Fruit fly (Drosophila melanogaster) whole organism, embryonic: ENCODE data around the gene Mgat4a.

Experiments used
- Bgb ChIP-seq: fragments of 200-800 bp; sonication (Bioruptor generic); IDR thresholded peaks from 2 replicates; pipeline ENCODE4 v1.3.6; 2022; ENCODE audit warnings: missing biosample characterization, missing genetic modification characterization; ENCODE audit not compliant: partially characterized antibody
- CG11093 ChIP-seq: fragments of 200-800 bp; sonication (Bioruptor generic); IDR thresholded peaks from 3 replicates; pipeline ENCODE4 v1.3.6; 2022; ENCODE audit warnings: missing biosample characterization, missing genetic modification characterization
- CG11504 ChIP-seq: fragments of 200-800 bp; sonication (Bioruptor generic); optimal IDR thresholded peaks from 3 replicates; lab custom pipeline; 2019; ENCODE audit warnings: missing biosample characterization, mild to moderate bottlenecking, missing genetic modification characterization, moderate library complexity
- CG14050 ChIP-seq: fragments of 200-800 bp; sonication (Bioruptor generic); IDR thresholded peaks from 3 replicates; pipeline ENCODE4 v1.3.6; 2022; ENCODE audit warnings: missing biosample characterization, missing genetic modification characterization
- CG14965 ChIP-seq: fragments of 200-800 bp; sonication (Bioruptor generic); optimal IDR thresholded peaks from 2 replicates; lab custom pipeline; 2016; ENCODE audit warnings: missing biosample characterization, missing genetic modification characterization, borderline replicate concordance
- CG1529 ChIP-seq: fragments of 200-800 bp; sonication (Bioruptor generic); optimal IDR thresholded peaks from 3 replicates; lab custom pipeline; 2018; ENCODE audit warnings: missing biosample characterization, missing genetic modification characterization
- CG15696 ChIP-seq: fragments of 200-800 bp; sonication (Bioruptor generic); optimal IDR thresholded peaks from 2 replicates; lab custom pipeline; 2019; ENCODE audit warnings: missing biosample characterization, mild to moderate bottlenecking, missing genetic modification characterization, moderate library complexity
- CG16815 ChIP-seq: fragments of 200-800 bp; sonication (Bioruptor generic); optimal IDR thresholded peaks from 3 replicates; lab custom pipeline; 2017; ENCODE audit warnings: missing biosample characterization, mild to moderate bottlenecking, missing genetic modification characterization
- CG1792 ChIP-seq: fragments of 200-800 bp; sonication (Bioruptor generic); optimal IDR thresholded peaks from 2 replicates; lab custom pipeline; 2016; ENCODE audit warnings: missing biosample characterization, missing genetic modification characterization
- CG31365 ChIP-seq: fragments of 200-800 bp; sonication (Bioruptor generic); optimal IDR thresholded peaks from 2 replicates; lab custom pipeline; 2018; ENCODE audit warnings: missing biosample characterization, mild to moderate bottlenecking, missing genetic modification characterization
- CG3163 ChIP-seq: fragments of 200-800 bp; sonication (Bioruptor generic); optimal IDR thresholded peaks from 3 replicates; lab custom pipeline; 2016; ENCODE audit warnings: missing biosample characterization, missing genetic modification characterization
- CG3838 ChIP-seq: fragments of 200-800 bp; sonication (Bioruptor generic); optimal IDR thresholded peaks from 3 replicates; lab custom pipeline; 2016; ENCODE audit warnings: missing biosample characterization, missing genetic modification characterization
- CG42726 ChIP-seq: fragments of 200-800 bp; sonication (Bioruptor generic); IDR thresholded peaks from 2 replicates; pipeline ENCODE4 v1.3.6; 2022; ENCODE audit warnings: missing biosample characterization, missing genetic modification characterization; ENCODE audit not compliant: partially characterized antibody
- CG4328 ChIP-seq: fragments of 200-800 bp; sonication (Bioruptor generic); optimal IDR thresholded peaks from 3 replicates; lab custom pipeline; 2017; ENCODE audit warnings: missing biosample characterization, missing genetic modification reagents, missing genetic modification characterization
- CG4730 ChIP-seq: fragments of 200-800 bp; sonication (Bioruptor generic); IDR thresholded peaks from 2 replicates; pipeline ENCODE4 v1.3.6; 2022; ENCODE audit warnings: missing biosample characterization, missing genetic modification characterization
- CG6254 ChIP-seq: fragments of 200-800 bp; sonication (Bioruptor generic); optimal IDR thresholded peaks from 3 replicates; lab custom pipeline; 2017; ENCODE audit warnings: mild to moderate bottlenecking, missing biosample characterization, missing genetic modification reagents, missing genetic modification characterization
- D19A ChIP-seq: fragments of 200-800 bp; optimal IDR thresholded peaks from 3 replicates; lab custom pipeline; 2019; ENCODE audit warnings: missing biosample characterization, mild to moderate bottlenecking, missing genetic modification characterization, moderate library complexity
- Gug ChIP-seq: fragments of 200-800 bp; sonication (Bioruptor generic); IDR thresholded peaks from 4 replicates; pipeline ENCODE4 v1.3.6; 2022; ENCODE audit warnings: missing biosample characterization, missing genetic modification characterization
- HLH3B ChIP-seq: fragments of 200-800 bp; sonication (Bioruptor generic); IDR thresholded peaks from 2 replicates; pipeline ENCODE4 v1.3.6; 2022; ENCODE audit warnings: missing biosample characterization, missing genetic modification characterization
- HmgZ ChIP-seq: fragments of 200-800 bp; sonication (Bioruptor generic); optimal IDR thresholded peaks from 2 replicates; lab custom pipeline; 2018; ENCODE audit warnings: missing biosample characterization, mild to moderate bottlenecking, missing genetic modification characterization
- Hr39 ChIP-seq: fragments of >200 bp; optimal IDR thresholded peaks from 2 replicates; lab custom pipeline; 2017
- Nf-YA ChIP-seq: fragments of 200-800 bp; sonication (Bioruptor generic); IDR thresholded peaks from 2 replicates; pipeline ENCODE4 v1.3.6; 2022; ENCODE audit warnings: missing biosample characterization, missing genetic modification characterization
- Sox102F ChIP-seq: fragments of 200-800 bp; sonication (Bioruptor generic); optimal IDR thresholded peaks from 2 replicates; lab custom pipeline; 2018; ENCODE audit warnings: missing biosample characterization, mild to moderate bottlenecking, missing genetic modification characterization, moderate library complexity
- Spps ChIP-seq: fragments of 200-800 bp; sonication (Bioruptor generic); optimal IDR thresholded peaks from 2 replicates; lab custom pipeline; 2018; ENCODE audit warnings: missing biosample characterization, mild to moderate bottlenecking, missing genetic modification characterization
- Sry-β ChIP-seq: fragments of 200-800 bp; sonication (Bioruptor generic); optimal IDR thresholded peaks from 2 replicates; lab custom pipeline; 2018; ENCODE audit warnings: missing biosample characterization, mild to moderate bottlenecking, missing genetic modification characterization, moderate library complexity
- ara ChIP-seq: fragments of 200-800 bp; sonication (Bioruptor generic); IDR thresholded peaks from 2 replicates; pipeline ENCODE4 v1.3.6; 2022; ENCODE audit warnings: missing biosample characterization, missing genetic modification characterization
- ash1 ChIP-seq: fragments of 200-800 bp; sonication (Bioruptor generic); optimal IDR thresholded peaks from 2 replicates; lab custom pipeline; 2018; ENCODE audit warnings: missing biosample characterization, mild to moderate bottlenecking, missing genetic modification characterization
- bbx ChIP-seq: fragments of 200-800 bp; sonication (Bioruptor generic); IDR thresholded peaks from 2 replicates; pipeline ENCODE4 v1.3.6; 2022; ENCODE audit warnings: missing biosample characterization, missing genetic modification characterization; ENCODE audit not compliant: partially characterized antibody
- bsh ChIP-seq, 2 experiments: fragments of 200-800 bp; sonication (Bioruptor generic); optimal IDR thresholded peaks; 2 replicates each; lab custom pipeline; 2017 to 2018; ENCODE audit warnings: mild to moderate bottlenecking in 2 of 2, missing biosample characterization in 2 of 2, missing genetic modification characterization in 2 of 2, moderate library complexity in 1 of 2
- btn ChIP-seq: fragments of 200-800 bp; sonication (Bioruptor generic); optimal IDR thresholded peaks from 2 replicates; lab custom pipeline; 2016; ENCODE audit warnings: missing biosample characterization, missing genetic modification characterization
- caup ChIP-seq: fragments of 200-800 bp; sonication (Bioruptor generic); optimal IDR thresholded peaks from 3 replicates; lab custom pipeline; 2017; ENCODE audit warnings: missing biosample characterization, mild to moderate bottlenecking, missing genetic modification characterization, moderate library complexity; ENCODE audit not compliant: severe bottlenecking
- cwo ChIP-seq: fragments of 200-800 bp; sonication (Bioruptor generic); optimal IDR thresholded peaks from 3 replicates; lab custom pipeline; 2017; ENCODE audit warnings: missing biosample characterization, missing genetic modification characterization, mild to moderate bottlenecking, moderate library complexity, missing genetic modification reagents
- dmrt99B ChIP-seq: fragments of 200-800 bp; sonication (Bioruptor generic); optimal IDR thresholded peaks from 2 replicates; lab custom pipeline; 2018; ENCODE audit warnings: missing biosample characterization, mild to moderate bottlenecking, missing genetic modification characterization, moderate library complexity
- exex ChIP-seq: fragments of 200-800 bp; sonication (Bioruptor generic); optimal IDR thresholded peaks from 4 replicates; lab custom pipeline; 2018; ENCODE audit warnings: missing biosample characterization, mild to moderate bottlenecking, missing genetic modification characterization, moderate library complexity
- fd96Cb ChIP-seq: fragments of 200-800 bp; sonication (Bioruptor generic); optimal IDR thresholded peaks from 2 replicates; lab custom pipeline; 2018; ENCODE audit warnings: missing biosample characterization, mild to moderate bottlenecking, missing genetic modification characterization, moderate library complexity
- fru ChIP-seq: fragments of >200 bp; optimal IDR thresholded peaks from 2 replicates; lab custom pipeline; 2017
- jing ChIP-seq: fragments of 200-800 bp; sonication (Bioruptor generic); optimal IDR thresholded peaks from 2 replicates; lab custom pipeline; 2018; ENCODE audit warnings: missing biosample characterization, mild to moderate bottlenecking, missing genetic modification characterization
- jumu ChIP-seq: fragments of 200-800 bp; sonication (Bioruptor generic); optimal IDR thresholded peaks from 3 replicates; lab custom pipeline; 2016; ENCODE audit warnings: missing biosample characterization, missing genetic modification characterization
- ken ChIP-seq: fragments of 200-800 bp; sonication (Bioruptor generic); IDR thresholded peaks from 3 replicates; pipeline ENCODE4 v1.3.6; 2022; ENCODE audit warnings: missing biosample characterization, missing genetic modification characterization
- oc ChIP-seq: fragments of 200-800 bp; sonication (Bioruptor generic); optimal IDR thresholded peaks from 2 replicates; lab custom pipeline; 2018; ENCODE audit warnings: missing biosample characterization, mild to moderate bottlenecking, missing genetic modification characterization, moderate library complexity
- pum ChIP-seq: fragments of 200-800 bp; sonication (Bioruptor generic); optimal IDR thresholded peaks from 2 replicates; lab custom pipeline; 2016; ENCODE audit warnings: missing biosample characterization, missing genetic modification characterization
- row ChIP-seq: fragments of 200-800 bp; sonication (Bioruptor generic); IDR thresholded peaks from 3 replicates; pipeline ENCODE4 v1.3.6; 2022; ENCODE audit warnings: missing biosample characterization, missing genetic modification characterization
- slbo ChIP-seq: fragments of 200-800 bp; sonication (Bioruptor generic); IDR thresholded peaks from 2 replicates; pipeline ENCODE4 v1.3.6; 2022; ENCODE audit warnings: missing biosample characterization, missing genetic modification characterization
- stc ChIP-seq: fragments of 200-800 bp; sonication (Bioruptor generic); IDR thresholded peaks from 2 replicates; pipeline ENCODE4 v1.3.6; 2022; ENCODE audit warnings: missing biosample characterization, missing genetic modification characterization
- tin ChIP-seq: fragments of 200-800 bp; sonication (Bioruptor generic); optimal IDR thresholded peaks from 3 replicates; lab custom pipeline; 2016; ENCODE audit warnings: missing biosample characterization, missing genetic modification characterization
- tx ChIP-seq: fragments of 200-800 bp; sonication (Bioruptor generic); optimal IDR thresholded peaks from 2 replicates; lab custom pipeline; 2016; ENCODE audit warnings: missing biosample characterization, missing genetic modification characterization
- unpg ChIP-seq: fragments of 200-800 bp; sonication (Bioruptor generic); optimal IDR thresholded peaks from 3 replicates; lab custom pipeline; 2018; ENCODE audit warnings: missing biosample characterization, mild to moderate bottlenecking, missing genetic modification characterization, moderate library complexity
- usp ChIP-seq: fragments of >200 bp; optimal IDR thresholded peaks from 2 replicates; lab custom pipeline; 2017; ENCODE audit warnings: missing biosample characterization, missing genetic modification characterization
- wdn ChIP-seq: fragments of 200-800 bp; sonication (Bioruptor generic); IDR thresholded peaks from 2 replicates; pipeline ENCODE4 v1.3.6; 2022; ENCODE audit warnings: missing biosample characterization, missing genetic modification characterization
- yki ChIP-seq: fragments of >200 bp; optimal IDR thresholded peaks from 3 replicates; lab custom pipeline; 2018

Mgat4a gene

dm6 chr3L:14801854-14802616, 40.2 kb downstream of the Mgat4a start, which contains the start of gene NHP2 (continued):
- TF ChIP-seq jumu (GFP tag; lab: Kevin White, UChicago) (no peak), bbx (no peak), fd96Cb (tag; lab: Kevin White, UChicago) (peak; percentile 74), CG16815 (GFP tag; lab: Kevin White, UChicago) (peak; percentile 41), D19A (tag; lab: Kevin White, UChicago) (peak; percentile 77), CG3838 (peak; percentile 64), exex (tag; lab: Kevin White, UChicago) (no peak), Spps (peak; percentile 67), bsh (GFP tag; optimal IDR thresholded peaks at IDR 0.05; lab: Kevin White, UChicago) (peak; percentile 70 to 84), CG1529 (GFP tag; lab: Kevin White, UChicago) (no peak), wdn (GFP tag; lab: Robert Waterston, UW) (peak; percentile 76; the same call in 1 of the 2 replicates), CG11504 (no peak), jing (GFP tag; lab: Kevin White, UChicago) (peak; percentile 62), ken (GFP tag; lab: Robert Waterston, UW) (no peak; the same call in 1 of the 3 replicates), HLH3B (peak; percentile 77), tin (peak; percentile 80), Bgb (0 out of 2 replicates have a peak, but pooled peaks have one; percentile 18), usp (GFP tag; lab: Kevin White, UChicago) (no peak), ara (GFP tag; lab: Robert Waterston, UW) (peak; percentile 72; the same call in 1 of the 2 replicates), cwo (GFP tag; lab: Kevin White, UChicago) (peak; percentile 86), ash1 (GFP tag; lab: Kevin White, UChicago) (no peak), CG15696 (tag; lab: Kevin White, UChicago) (peak; percentile 67), CG4730 (peak; percentile 49), CG14965 (GFP tag; lab: Kevin White, UChicago) (no peak), slbo (peak; percentile 84), fru (lab: Kevin White, UChicago) (no peak), CG14050 (GFP tag; lab: Robert Waterston, UW) (peak; percentile 76), Sox102F (GFP tag; lab: Kevin White, UChicago) (no peak), CG6254 (GFP tag; lab: Kevin White, UChicago) (no peak), CG1792 (GFP tag; lab: Kevin White, UChicago) (peak; percentile 40), CG3163 (GFP tag; lab: Kevin White, UChicago) (no peak), CG11093 (peak; percentile 42; the same call in 2 of the 3 replicates), unpg (GFP tag; lab: Kevin White, UChicago) (peak; percentile 88), pum (peak; percentile 27), yki (lab: Kevin White, UChicago) (no peak), CG42726 (GFP tag; lab: Robert Waterston, UW) (0 out of 2 replicates have a peak, but pooled peaks have one; percentile 24), btn (GFP tag; lab: Kevin White, UChicago) (no peak), tx (GFP tag; lab: Kevin White, UChicago) (peak; percentile 16), Hr39 (lab: Kevin White, UChicago) (no peak), dmrt99B (tag; lab: Kevin White, UChicago) (no peak), HmgZ (peak; percentile 85), row (GFP tag; lab: Robert Waterston, UW) (peak; percentile 78), caup (GFP tag; lab: Kevin White, UChicago) (peak; percentile 87), CG4328 (GFP tag; lab: Kevin White, UChicago) (peak; percentile 43), CG31365 (tag; lab: Kevin White, UChicago) (peak; percentile 36), Gug (GFP tag; lab: Robert Waterston, UW) (peak; percentile 63; the same call in 3 of the 4 replicates), Sry-β (GFP tag; lab: Kevin White, UChicago) (peak; percentile 21), stc (GFP tag; lab: Robert Waterston, UW) (peak; percentile 84), Nf-YA (GFP tag; lab: Robert Waterston, UW) (no peak; the same call in 1 of the 2 replicates), oc (tag; lab: Kevin White, UChicago) (no peak)
